Fruit fly (Drosophila melanogaster) whole organism, adult: ENCODE results near the gene SP555.

Experiments
- CG11617 ChIP-seq: fragments of 200-800 bp; sonication (Bioruptor generic); optimal IDR thresholded peaks from 2 replicates; lab custom pipeline; 2017; ENCODE audit warnings: mild to moderate bottlenecking, missing biosample characterization, missing genetic modification reagents, missing genetic modification characterization
- CG12768 ChIP-seq: fragments of 200-800 bp; sonication (Bioruptor generic); optimal IDR thresholded peaks from 2 replicates; lab custom pipeline; 2017; ENCODE audit warnings: missing biosample characterization, missing genetic modification characterization, mild to moderate bottlenecking, moderate library complexity, missing genetic modification reagents
- CG14711 ChIP-seq: fragments of 200-800 bp; sonication (Bioruptor generic); optimal IDR thresholded peaks from 2 replicates; lab custom pipeline; 2018; ENCODE audit warnings: missing biosample characterization, mild to moderate bottlenecking, missing genetic modification characterization, moderate library complexity
- CG1620 ChIP-seq: fragments of 200-800 bp; sonication (Bioruptor generic); optimal IDR thresholded peaks from 2 replicates; lab custom pipeline; 2016; ENCODE audit warnings: missing biosample characterization, missing genetic modification characterization
- CG33017 ChIP-seq: fragments of 200-800 bp; sonication (Bioruptor generic); optimal IDR thresholded peaks from 2 replicates; lab custom pipeline; 2018; ENCODE audit warnings: missing biosample characterization, mild to moderate bottlenecking, missing genetic modification characterization, moderate library complexity
- CG5204 ChIP-seq: fragments of 200-800 bp; sonication (Bioruptor generic); optimal IDR thresholded peaks from 2 replicates; lab custom pipeline; 2016; ENCODE audit warnings: missing biosample characterization, missing genetic modification characterization
- CG7045 ChIP-seq: fragments of 200-800 bp; sonication (Bioruptor generic); optimal IDR thresholded peaks from 2 replicates; lab custom pipeline; 2017; ENCODE audit warnings: missing biosample characterization, mild to moderate bottlenecking, missing genetic modification characterization
- CG7101 ChIP-seq: fragments of 200-800 bp; sonication (Bioruptor generic); optimal IDR thresholded peaks from 2 replicates; lab custom pipeline; 2018; ENCODE audit warnings: missing biosample characterization, mild to moderate bottlenecking, missing genetic modification characterization, moderate library complexity
- Clk ChIP-seq: fragments of 200-800 bp; sonication (Bioruptor generic); optimal IDR thresholded peaks from 2 replicates; lab custom pipeline; 2017; ENCODE audit warnings: missing biosample characterization, missing genetic modification characterization
- Crg-1 ChIP-seq: fragments of 200-800 bp; sonication (Bioruptor generic); optimal IDR thresholded peaks from 2 replicates; lab custom pipeline; 2016; ENCODE audit warnings: missing biosample characterization, missing genetic modification characterization
- Hr96 ChIP-seq: fragments of 200-800 bp; sonication (Bioruptor generic); optimal IDR thresholded peaks from 2 replicates; lab custom pipeline; 2016; ENCODE audit warnings: missing biosample characterization, missing genetic modification characterization
- Mnt ChIP-seq: fragments of 200-800 bp; sonication (Bioruptor generic); optimal IDR thresholded peaks from 2 replicates; lab custom pipeline; 2016; ENCODE audit warnings: missing biosample characterization, mild to moderate bottlenecking, missing genetic modification characterization
- bab1 ChIP-seq: fragments of 200-800 bp; sonication (Bioruptor generic); optimal IDR thresholded peaks from 3 replicates; lab custom pipeline; 2019; ENCODE audit warnings: missing biosample characterization, mild to moderate bottlenecking, missing genetic modification characterization, moderate library complexity
- cic ChIP-seq: fragments of 200-800 bp; sonication (Bioruptor generic); optimal IDR thresholded peaks from 2 replicates; lab custom pipeline; 2017; ENCODE audit warnings: missing biosample characterization, mild to moderate bottlenecking, missing genetic modification characterization, moderate library complexity
- cnc ChIP-seq, 2 experiments: fragments of >200 bp; optimal IDR thresholded peaks; 2 replicates each; lab custom pipeline; 2017
- kay ChIP-seq: fragments of 200-800 bp; sonication (Bioruptor generic); peaks from one replicate; lab custom pipeline; 2016; ENCODE audit warnings: missing biosample characterization, missing genetic modification characterization, borderline replicate concordance
- ovo ChIP-seq: fragments of 200-800 bp; sonication (Bioruptor generic); optimal IDR thresholded peaks from 2 replicates; lab custom pipeline; 2016; ENCODE audit warnings: missing biosample characterization, missing genetic modification characterization
- pad ChIP-seq: fragments of 200-800 bp; sonication (Bioruptor generic); optimal IDR thresholded peaks from 3 replicates; lab custom pipeline; 2017; ENCODE audit warnings: missing biosample characterization, missing genetic modification characterization, mild to moderate bottlenecking, moderate library complexity, missing genetic modification reagents
- tj ChIP-seq: fragments of 200-800 bp; sonication (Bioruptor generic); optimal IDR thresholded peaks from 3 replicates; lab custom pipeline; 2017; ENCODE audit warnings: missing biosample characterization, mild to moderate bottlenecking, missing genetic modification characterization, moderate library complexity
- toe ChIP-seq: fragments of 200-800 bp; sonication (Bioruptor generic); optimal IDR thresholded peaks from 2 replicates; lab custom pipeline; 2016; ENCODE audit warnings: missing biosample characterization, missing genetic modification characterization

The SP555 gene

dm6 chr2L:5046261-5046660, 8.8 kb downstream of the SP555 start:
- TF ChIP-seq tj (no peak), kay (no peak), cic (GFP tag; lab: Kevin White, UChicago) (no peak)

dm6 chr2L:5049974-5050373, 12.5 kb downstream of the SP555 start:
- TF ChIP-seq CG33017 (tag; lab: Kevin White, UChicago) (no peak), CG11617 (GFP tag; lab: Kevin White, UChicago) (no peak), pad (GFP tag; lab: Kevin White, UChicago) (no peak), CG12768 (GFP tag; lab: Kevin White, UChicago) (no peak), CG1620 (GFP tag; lab: Kevin White, UChicago) (no peak), Mnt (no peak), CG7045 (GFP tag; lab: Kevin White, UChicago) (no peak), tj (no peak), cnc (optimal IDR thresholded peaks at IDR 0.05; lab: Kevin White, UChicago) (no peak), Crg-1 (no peak), cic (GFP tag; lab: Kevin White, UChicago) (no peak), kay (no peak)

DNA sequence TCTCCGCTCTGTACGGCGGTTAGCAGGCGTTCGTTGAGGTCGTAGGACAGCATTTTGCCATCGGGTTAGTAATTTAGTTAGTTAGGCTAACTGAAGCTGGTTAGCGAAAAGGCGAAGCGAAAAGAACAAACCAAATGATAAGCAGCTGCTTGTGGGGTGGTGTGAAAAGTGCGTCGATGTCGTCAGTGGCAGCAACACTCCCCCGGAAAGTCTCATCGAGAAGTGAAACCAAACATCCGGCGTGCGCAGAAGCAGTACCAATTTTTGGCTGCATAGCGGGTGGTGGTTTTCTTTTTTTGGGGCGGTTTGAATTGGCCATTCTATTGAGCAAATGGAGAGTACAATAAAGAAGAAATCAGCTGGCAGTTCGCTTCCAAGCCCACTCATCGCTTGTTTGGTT, 13.3 kb downstream of the SP555 start, which contains the start of gene CG9121:
Gene CG9121, minus strand, starts transcription at position 238 of the 400 bp plus-strand sequence.
- TF ChIP-seq CG7101 (no peak), ovo (GFP tag; lab: Kevin White, UChicago) (no peak), Clk (no peak), pad (GFP tag; lab: Kevin White, UChicago) (no peak), CG5204 (no peak), bab1 (GFP tag; lab: Kevin White, UChicago) (no peak), CG1620 (GFP tag; lab: Kevin White, UChicago) (no peak), Mnt (no peak)

dm6 chr2L:5052367-5052914, 14.9 kb downstream of the SP555 start, which contains the start of gene senju:
Gene senju (plus strand): TSS chr2L:5052843.
- TF ChIP-seq tj, result peak; percentile 83
- TF ChIP-seq kay, result no peak
- no peak for TF ChIP-seq cnc (optimal IDR thresholded peaks at IDR 0.05; lab: Kevin White, UChicago)
- TF ChIP-seq CG14711 (tag; lab: Kevin White, UChicago), result peak; percentile 66
- peak; percentile 91 for TF ChIP-seq CG12768 (GFP tag; lab: Kevin White, UChicago)
- TF ChIP-seq toe (GFP tag; lab: Kevin White, UChicago), result no peak
- TF ChIP-seq CG33017 (tag; lab: Kevin White, UChicago), result peak; percentile 82
- no peak for TF ChIP-seq CG5204
- TF ChIP-seq Mnt, result peak; percentile 98
- peak; percentile 83 for TF ChIP-seq ovo (GFP tag; lab: Kevin White, UChicago)
- peak; percentile 67 for TF ChIP-seq Clk
- TF ChIP-seq pad (GFP tag; lab: Kevin White, UChicago), result peak; percentile 88
- TF ChIP-seq bab1 (GFP tag; lab: Kevin White, UChicago), result peak; percentile 80
- TF ChIP-seq CG7045 (GFP tag; lab: Kevin White, UChicago), result peak; percentile 77
- peak; percentile 97 for TF ChIP-seq Crg-1
- peak; percentile 89 for TF ChIP-seq cic (GFP tag; lab: Kevin White, UChicago)
- peak; percentile 79 for TF ChIP-seq Hr96 (GFP tag; lab: Kevin White, UChicago)
- TF ChIP-seq CG1620 (GFP tag; lab: Kevin White, UChicago), result peak; percentile 94
- peak; percentile 86 for TF ChIP-seq CG11617 (GFP tag; lab: Kevin White, UChicago)
- TF ChIP-seq CG7101, result peak; percentile 86

DNA sequence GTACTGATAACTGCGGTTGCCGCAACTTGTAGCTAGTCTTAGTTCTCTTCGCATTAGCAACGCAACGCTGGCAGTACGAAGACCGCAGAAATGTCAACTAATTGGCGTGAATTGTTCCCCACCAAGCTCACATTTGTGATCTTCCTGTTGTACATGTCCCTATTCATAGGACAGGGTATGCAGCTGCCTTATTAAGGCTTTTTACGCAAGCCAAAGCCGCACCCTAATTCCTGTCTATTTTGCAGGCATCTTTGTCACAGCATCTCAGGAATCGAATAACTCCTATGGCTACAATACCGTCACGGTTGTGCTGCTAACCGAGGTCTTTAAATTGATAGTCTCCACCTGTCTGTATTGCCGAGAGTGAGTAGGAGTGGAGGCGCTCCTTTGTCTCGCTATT, 15.5 kb downstream of the SP555 start, which contains the start of gene eIF3h:
Gene eIF3h, minus strand, starts transcription at position 101 of the 400 bp plus-strand sequence.
- TF ChIP-seq cnc (optimal IDR thresholded peaks at IDR 0.05; lab: Kevin White, UChicago) (no peak), Clk (no peak), kay (no peak), CG33017 (tag; lab: Kevin White, UChicago) (no peak), CG11617 (GFP tag; lab: Kevin White, UChicago) (no peak), pad (GFP tag; lab: Kevin White, UChicago) (no peak), CG7045 (GFP tag; lab: Kevin White, UChicago) (no peak), CG12768 (GFP tag; lab: Kevin White, UChicago) (no peak), CG14711 (tag; lab: Kevin White, UChicago) (no peak), toe (GFP tag; lab: Kevin White, UChicago) (no peak)

DNA sequence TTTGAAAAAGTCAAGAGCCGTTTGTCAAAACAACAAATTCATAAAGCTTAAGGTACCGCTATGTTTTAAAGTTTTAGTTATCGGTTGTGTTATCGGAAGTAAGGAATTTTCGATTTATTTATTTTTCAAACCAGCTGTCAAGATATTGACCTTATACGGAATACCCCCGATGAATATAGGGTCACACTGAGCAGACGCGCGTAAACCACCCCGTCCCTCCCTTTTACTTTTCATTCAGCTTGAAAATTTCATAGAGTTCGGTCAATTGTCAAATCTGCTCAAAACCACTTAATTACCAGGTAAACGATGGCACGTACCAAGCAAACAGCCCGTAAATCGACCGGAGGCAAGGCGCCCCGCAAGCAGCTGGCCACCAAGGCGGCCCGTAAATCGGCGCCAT, 17.4 kb downstream of the SP555 start, which contains the start of the genes CG14036 and His3.3A:
Gene CG14036, minus strand, starts transcription at position 64 of the 400 bp plus-strand sequence.
Gene His3.3A, plus strand, starts transcription at position 106 of the 400 bp plus-strand sequence.
- peak; percentile 2 for TF ChIP-seq CG14711 (tag; lab: Kevin White, UChicago)
- peak; percentile 35 for TF ChIP-seq Crg-1
- TF ChIP-seq CG1620 (GFP tag; lab: Kevin White, UChicago), result peak; percentile 40
- TF ChIP-seq Clk, result no peak
- no peak for TF ChIP-seq CG7045 (GFP tag; lab: Kevin White, UChicago)
- TF ChIP-seq tj, result no peak
- peak; percentile 59 for TF ChIP-seq cic (GFP tag; lab: Kevin White, UChicago)
- TF ChIP-seq CG5204, result no peak
- TF ChIP-seq CG7101, result peak; percentile 28
- no peak for TF ChIP-seq kay
- peak; percentile 10 for TF ChIP-seq Mnt
- no peak for TF ChIP-seq cnc (optimal IDR thresholded peaks at IDR 0.05; lab: Kevin White, UChicago)
- peak; percentile 82 for TF ChIP-seq ovo (GFP tag; lab: Kevin White, UChicago)
- no peak for TF ChIP-seq Hr96 (GFP tag; lab: Kevin White, UChicago)
- no peak for TF ChIP-seq CG12768 (GFP tag; lab: Kevin White, UChicago)
- peak; percentile 40 for TF ChIP-seq bab1 (GFP tag; lab: Kevin White, UChicago)
- peak; percentile 4 for TF ChIP-seq pad (GFP tag; lab: Kevin White, UChicago)
- no peak for TF ChIP-seq toe (GFP tag; lab: Kevin White, UChicago)
- no peak for TF ChIP-seq CG11617 (GFP tag; lab: Kevin White, UChicago)
- no peak for TF ChIP-seq CG33017 (tag; lab: Kevin White, UChicago)
